Worm (Caenorhabditis elegans): Measurements from ENCODE around the gene ced-6.
A peak's percentile ranks its signal among the peaks of the same experiment; 100 is the strongest.

Gene ced-6

DNA sequence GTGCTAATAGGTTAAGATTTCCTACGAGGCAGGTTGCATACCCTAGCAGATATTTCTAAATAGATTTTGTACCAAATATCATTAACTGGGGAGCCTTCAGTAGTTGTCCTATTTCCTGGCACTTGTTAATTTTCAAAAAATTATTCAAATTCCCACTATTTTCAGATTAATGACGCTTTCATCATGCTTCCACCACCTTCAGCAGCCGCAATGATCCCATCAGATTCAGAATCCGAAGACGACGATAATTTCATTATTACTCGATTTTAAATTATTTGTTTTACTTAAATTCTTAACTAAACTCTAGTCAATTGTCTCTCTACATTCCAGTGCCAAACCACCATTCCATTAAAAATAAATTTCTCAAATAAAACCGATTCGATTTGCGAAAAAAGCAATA, 44.7 kb upstream of the ced-6 start (continued):
- TF ChIP-seq vab-7 (GFP tag; IDR thresholded peaks at IDR 0.05) = 0 out of 2 replicates have a peak, but pooled peaks have one; percentile 6
- no peak for TF ChIP-seq mxl-3 (GFP tag; optimal IDR thresholded peaks at IDR 0.05)
- TF ChIP-seq snpc-1.2 (GFP tag; IDR thresholded peaks at IDR 0.05) = 0 out of 2 replicates have a peak, but pooled peaks have one; percentile 28
- TF ChIP-seq sdz-12 (GFP tag; optimal IDR thresholded peaks at IDR 0.05) = peak; percentile 74
- peak in 1 of 2 experiments; percentile 7 for TF ChIP-seq lsy-2 (tag; optimal IDR thresholded peaks at IDR 0.05)
- TF ChIP-seq fos-1 (tag; optimal IDR thresholded peaks at IDR 0.05) = no peak

DNA sequence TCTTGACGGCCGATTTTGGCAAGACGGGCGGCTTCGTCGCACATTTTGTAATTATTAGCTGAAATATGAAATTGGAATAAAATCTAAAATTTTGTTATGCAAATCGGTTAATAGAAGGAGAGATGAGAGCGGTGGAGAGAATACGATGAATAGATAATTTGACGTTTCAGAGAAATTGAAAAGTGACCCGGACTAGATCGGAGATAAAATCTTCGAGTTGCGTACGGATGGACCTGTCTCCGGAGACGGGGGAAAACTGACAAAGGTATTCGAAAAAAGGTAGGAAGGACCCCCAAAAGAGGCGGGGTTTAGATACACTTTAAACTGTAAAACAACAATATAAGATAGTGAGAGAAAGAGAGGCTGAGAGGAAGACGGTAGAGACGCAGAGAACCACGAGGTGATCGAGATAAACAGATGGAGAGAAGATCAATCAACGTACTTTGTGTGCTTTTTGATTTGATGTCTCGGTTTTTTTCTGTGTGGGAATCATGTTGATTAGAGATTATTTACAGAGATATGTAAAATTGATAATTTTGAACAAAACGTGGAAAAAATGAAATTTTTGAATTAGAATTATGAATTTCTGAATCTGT, 43.4 kb upstream of the ced-6 start, which contains the start of gene F09F7.6:
Gene F09F7.6 (minus strand): TSS at position 64 of the 596 bp plus-strand sequence.
- peak; percentile 96 for TF ChIP-seq dve-1 (tag; optimal IDR thresholded peaks at IDR 0.05; ENCODE audit: insufficient read depth)
- no peak for TF ChIP-seq ces-1 (GFP tag; optimal IDR thresholded peaks at IDR 0.05)
- TF ChIP-seq mes-2 (tag; optimal IDR thresholded peaks at IDR 0.05; ENCODE audit: poor library complexity, severe bottlenecking) = peak; percentile 21
- no peak for TF ChIP-seq lin-13 (GFP tag; optimal IDR thresholded peaks at IDR 0.05)
- TF ChIP-seq nhr-237 (tag; optimal IDR thresholded peaks at IDR 0.05) = no peak
- TF ChIP-seq daf-16 (GFP tag; optimal IDR thresholded peaks at IDR 0.05) = peak; percentile 77 to 80
- peak; percentile 93 for TF ChIP-seq daf-16 (tag; optimal IDR thresholded peaks at IDR 0.05)
- no peak for TF ChIP-seq Y105C5A.15 (GFP tag; IDR thresholded peaks at IDR 0.05)
- TF ChIP-seq nhr-102 (tag; optimal IDR thresholded peaks at IDR 0.05) = peak; percentile 24
- TF ChIP-seq nhr-111 (GFP tag; optimal IDR thresholded peaks at IDR 0.05) = no peak
- peak; percentile 13 for TF ChIP-seq ztf-7 (tag; optimal IDR thresholded peaks at IDR 0.05)
- peak; percentile 67 for TF ChIP-seq nhr-11 (tag; optimal IDR thresholded peaks at IDR 0.05)
- peak; percentile 33 for TF ChIP-seq nhr-48 (tag; optimal IDR thresholded peaks at IDR 0.05)
- peak; percentile 84 for TF ChIP-seq nhr-77 (tag; optimal IDR thresholded peaks at IDR 0.05)
- no peak for TF ChIP-seq lin-39 (tag; optimal IDR thresholded peaks at IDR 0.05)
- peak in 1 of 2 experiments; percentile 49 for TF ChIP-seq hif-1 (tag; optimal IDR thresholded peaks at IDR 0.05)
- peak; percentile 59; the same call in 1 of the 2 replicates for TF ChIP-seq ceh-20 (GFP tag; IDR thresholded peaks at IDR 0.05)
- no peak for TF ChIP-seq saeg-2 (GFP tag; IDR thresholded peaks at IDR 0.05)
- TF ChIP-seq lsy-2 (tag; optimal IDR thresholded peaks at IDR 0.05) = peak in 1 of 2 experiments; percentile 69
- TF ChIP-seq ama-1 (optimal IDR thresholded peaks at IDR 0.05) = peak; percentile 92
- no peak for TF ChIP-seq unc-130 (GFP tag; optimal IDR thresholded peaks at IDR 0.05)
- TF ChIP-seq hlh-11 (tag; optimal IDR thresholded peaks at IDR 0.05) = peak; percentile 94
- TF ChIP-seq mep-1 (tag; optimal IDR thresholded peaks at IDR 0.05) = peak; percentile 71
- no peak for TF ChIP-seq duxl-1 (tag; optimal IDR thresholded peaks at IDR 0.05; ENCODE audit: poor library complexity)
- TF ChIP-seq mdl-1 (tag; optimal IDR thresholded peaks at IDR 0.05) = peak; percentile 82 to 94
- peak; percentile 92 for TF ChIP-seq hlh-30 (tag; optimal IDR thresholded peaks at IDR 0.05; ENCODE audit: insufficient read depth)
- TF ChIP-seq nhr-76 (tag; optimal IDR thresholded peaks at IDR 0.05) = no peak
- TF ChIP-seq nhr-10 (tag; optimal IDR thresholded peaks at IDR 0.05) = peak; percentile 2
- TF ChIP-seq dmd-6 (GFP tag; IDR thresholded peaks at IDR 0.05) = peak; percentile 81
- TF ChIP-seq tra-1 (GFP tag; IDR thresholded peaks at IDR 0.05) = peak; percentile 74
- peak; percentile 9 for TF ChIP-seq T20F7.1 (GFP tag; optimal IDR thresholded peaks at IDR 0.05)
- TF ChIP-seq aha-1 (tag) = peak; percentile 89
- TF ChIP-seq mdt-29 (GFP tag; IDR thresholded peaks at IDR 0.05) = no peak
- TF ChIP-seq nhr-6 (tag; optimal IDR thresholded peaks at IDR 0.05) = peak; percentile 38
- no peak for TF ChIP-seq aly-2 (tag; optimal IDR thresholded peaks at IDR 0.05)
- TF ChIP-seq unc-62 (GFP tag; optimal IDR thresholded peaks at IDR 0.05 in 1 of 2) = peak in 1 of 2 experiments; percentile 96
- no peak for TF ChIP-seq unc-62 (tag; optimal IDR thresholded peaks at IDR 0.05)
- TF ChIP-seq nhr-28 (tag; optimal IDR thresholded peaks at IDR 0.05) = peak; percentile 82
- peak; percentile 68 for TF ChIP-seq mxl-3 (GFP tag; optimal IDR thresholded peaks at IDR 0.05)

Data from whole organism, L4 larva.